Worm (Caenorhabditis elegans): Measurements from ENCODE around the gene Y46H3D.1.

Gene Y46H3D.1

DNA sequence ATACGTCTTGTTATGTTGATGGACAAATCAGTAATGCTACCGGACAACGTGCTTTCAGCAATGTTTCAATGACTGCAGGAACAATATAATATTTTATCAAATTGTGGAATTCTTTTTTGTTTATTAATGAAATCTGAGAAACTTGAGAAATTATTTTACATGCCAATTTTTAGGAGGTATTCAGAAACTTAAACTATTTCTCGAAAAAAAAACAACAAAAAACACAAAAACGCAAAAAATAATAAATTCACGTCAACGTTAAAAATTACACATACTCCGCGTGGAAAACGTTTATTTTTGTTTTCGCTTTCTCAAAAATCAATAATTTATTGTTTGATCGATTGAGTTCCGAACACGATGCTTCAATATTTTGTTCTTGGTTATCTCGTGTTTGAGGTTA is at the start of gene Y46H3D.1:
Gene Y46H3D.1 (plus strand): TSS at position 301 of the 400 bp plus-strand sequence.
- TF ChIP-seq ztf-29 (GFP tag; IDR thresholded peaks at IDR 0.05) (no peak), tab-1 (GFP tag; IDR thresholded peaks at IDR 0.05) (no peak), flt-1 (GFP tag; IDR thresholded peaks at IDR 0.05) (no peak), ref-1 (GFP tag; conservative IDR thresholded peaks at IDR 0.05) (no peak), cog-1 (tag; optimal IDR thresholded peaks at IDR 0.05) (no peak), T22C8.4 (GFP tag; IDR thresholded peaks at IDR 0.05) (no peak), klf-2 (GFP tag; conservative IDR thresholded peaks at IDR 0.05) (no peak)

DNA sequence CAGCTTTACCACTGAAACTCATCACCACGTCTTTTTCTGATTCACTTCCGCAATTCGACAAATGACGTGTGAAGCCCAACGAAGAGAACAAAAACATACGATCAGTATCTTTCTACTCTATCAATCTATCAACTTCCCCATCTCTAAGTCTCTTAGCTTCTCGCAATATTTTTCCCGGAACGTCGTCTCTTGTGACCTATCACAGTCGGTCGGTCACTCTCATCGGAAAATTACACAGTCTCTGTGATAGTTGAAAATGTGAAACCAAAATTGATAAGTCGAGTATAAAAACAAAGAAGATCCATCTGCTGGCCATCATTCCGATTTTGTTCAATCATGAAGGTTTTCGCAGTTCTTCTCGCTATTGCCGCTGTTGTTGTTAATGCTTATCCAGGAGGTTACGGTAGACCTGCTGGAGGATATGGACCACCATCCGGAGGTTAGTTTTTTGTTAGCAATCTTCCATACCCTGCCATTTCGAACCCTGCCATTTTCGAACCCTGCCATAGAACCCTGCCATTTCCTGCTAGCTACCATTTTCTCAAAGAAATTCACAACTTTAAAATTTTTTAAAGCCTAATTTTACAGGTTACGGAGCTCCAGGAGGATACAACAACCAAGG is 48.4 kb upstream of the Y46H3D.1 start, which contains the start of gene F16B4.4:
Gene F16B4.4 (plus strand): TSS at position 221 of the 622 bp plus-strand sequence.
- TF ChIP-seq ztf-29 (GFP tag; IDR thresholded peaks at IDR 0.05) (no peak), cog-1 (tag; optimal IDR thresholded peaks at IDR 0.05) (no peak)

- TF ChIP-seq ref-1 (GFP tag; conservative IDR thresholded peaks at IDR 0.05): no peak
- TF ChIP-seq tab-1 (GFP tag; IDR thresholded peaks at IDR 0.05): no peak
- TF ChIP-seq flt-1 (GFP tag; IDR thresholded peaks at IDR 0.05): no peak
- no peak for TF ChIP-seq T22C8.4 (GFP tag; IDR thresholded peaks at IDR 0.05)
- no peak for TF ChIP-seq med-1 (GFP tag; optimal IDR thresholded peaks at IDR 0.05; ENCODE audit: insufficient read depth)
- no peak for TF ChIP-seq ztf-23 (GFP tag; IDR thresholded peaks at IDR 0.05)
- no peak for TF ChIP-seq klf-2 (GFP tag; conservative IDR thresholded peaks at IDR 0.05)
- TF ChIP-seq cog-1 (tag; optimal IDR thresholded peaks at IDR 0.05): no peak
- no peak for TF ChIP-seq ztf-29 (GFP tag; IDR thresholded peaks at IDR 0.05)
Measured at ce11 chrV:1594554-1595092, 47.7 kb upstream of the Y46H3D.1 start.

- TF ChIP-seq ztf-29 (GFP tag; IDR thresholded peaks at IDR 0.05) (no peak), ref-1 (GFP tag; conservative IDR thresholded peaks at IDR 0.05) (no peak), klf-2 (GFP tag; conservative IDR thresholded peaks at IDR 0.05) (no peak), ztf-23 (GFP tag; IDR thresholded peaks at IDR 0.05) (no peak)
Measured at ce11 chrV:1600561-1601088, 41.7 kb upstream of the Y46H3D.1 start, which contains the start of gene F16B4.2. Gene F16B4.2 (plus strand): TSS chrV:1601038.

DNA sequence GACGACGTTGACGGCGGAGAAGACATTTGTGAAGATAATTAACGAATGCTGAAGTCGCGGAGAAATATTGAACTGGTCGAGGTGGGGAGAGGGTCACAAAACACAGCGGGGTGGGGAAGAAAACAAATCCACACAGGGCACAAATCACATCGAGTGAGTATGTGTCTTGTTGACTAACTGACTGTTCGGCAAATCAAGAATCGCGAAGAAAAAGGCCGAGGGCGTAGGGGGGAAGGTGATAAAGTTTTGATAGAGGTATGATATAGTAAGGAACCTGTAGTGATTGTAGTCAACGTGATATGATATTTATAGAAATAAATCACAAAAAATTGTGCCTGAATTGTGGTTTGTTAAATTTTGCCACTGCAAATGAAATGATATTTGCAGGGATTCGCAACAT is 34.5 kb upstream of the Y46H3D.1 start, which contains the start of gene nhr-178:
Gene nhr-178 (minus strand): TSS at position 164 of the 400 bp plus-strand sequence.
- TF ChIP-seq tab-1 (GFP tag; IDR thresholded peaks at IDR 0.05) (no peak), ref-1 (GFP tag; conservative IDR thresholded peaks at IDR 0.05) (no peak), ztf-29 (GFP tag; IDR thresholded peaks at IDR 0.05) (no peak), ztf-23 (GFP tag; IDR thresholded peaks at IDR 0.05) (no peak), cog-1 (tag; optimal IDR thresholded peaks at IDR 0.05) (no peak), T22C8.4 (GFP tag; IDR thresholded peaks at IDR 0.05) (no peak), klf-2 (GFP tag; conservative IDR thresholded peaks at IDR 0.05) (no peak), med-1 (GFP tag; optimal IDR thresholded peaks at IDR 0.05; ENCODE audit: insufficient read depth) (no peak), flt-1 (GFP tag; IDR thresholded peaks at IDR 0.05) (no peak)

DNA sequence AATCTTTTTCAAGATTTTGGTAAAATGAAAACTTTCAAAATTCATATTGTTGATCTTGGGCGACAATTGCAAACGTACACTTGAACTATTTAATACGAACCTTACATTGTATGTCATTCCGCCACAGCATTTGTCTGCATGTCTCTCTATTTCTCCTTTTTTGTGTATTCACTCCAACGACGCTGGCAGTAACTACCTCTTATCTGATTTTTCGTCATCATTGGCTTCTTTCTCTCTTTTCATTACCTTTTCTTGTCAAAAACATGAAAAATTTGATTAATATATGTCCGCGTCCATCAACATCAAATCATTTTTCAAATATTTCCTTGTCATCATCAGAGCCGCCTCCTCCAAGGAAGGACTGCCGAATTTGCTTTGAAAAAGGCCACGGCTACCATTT is 32.2 kb upstream of the Y46H3D.1 start, which contains the start of gene nhr-177:
Gene nhr-177 (plus strand): TSS at position 167 of the 400 bp plus-strand sequence.
- TF ChIP-seq ztf-23 (GFP tag; IDR thresholded peaks at IDR 0.05) (no peak), tab-1 (GFP tag; IDR thresholded peaks at IDR 0.05) (no peak), ztf-29 (GFP tag; IDR thresholded peaks at IDR 0.05) (no peak), cog-1 (tag; optimal IDR thresholded peaks at IDR 0.05) (no peak), med-1 (GFP tag; optimal IDR thresholded peaks at IDR 0.05; ENCODE audit: insufficient read depth) (no peak), ref-1 (GFP tag; conservative IDR thresholded peaks at IDR 0.05) (no peak), klf-2 (GFP tag; conservative IDR thresholded peaks at IDR 0.05) (no peak), T22C8.4 (GFP tag; IDR thresholded peaks at IDR 0.05) (no peak), flt-1 (GFP tag; IDR thresholded peaks at IDR 0.05) (no peak)

DNA sequence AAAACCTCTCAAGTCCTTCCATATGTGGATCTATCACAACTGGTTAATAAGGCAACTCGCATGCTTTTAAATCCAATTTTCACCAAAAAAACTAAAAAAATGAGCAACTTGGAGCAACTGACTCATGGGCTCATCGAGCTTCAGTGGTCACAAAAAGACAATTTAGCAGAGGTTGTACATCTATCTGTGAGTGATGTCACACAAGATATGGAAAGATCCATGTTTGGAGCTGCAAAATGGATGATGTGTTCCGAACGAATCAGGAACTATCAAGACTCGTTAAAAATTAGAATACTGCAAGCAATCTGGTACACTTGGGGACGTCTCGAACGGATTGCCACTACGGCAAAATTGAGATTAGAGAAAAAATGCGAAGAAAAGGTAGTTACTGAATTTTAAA is 30.7 kb upstream of the Y46H3D.1 start:
- TF ChIP-seq tab-1 (GFP tag; IDR thresholded peaks at IDR 0.05) (no peak), med-1 (GFP tag; optimal IDR thresholded peaks at IDR 0.05; ENCODE audit: insufficient read depth) (no peak), ztf-29 (GFP tag; IDR thresholded peaks at IDR 0.05) (no peak), ztf-23 (GFP tag; IDR thresholded peaks at IDR 0.05) (no peak), T22C8.4 (GFP tag; IDR thresholded peaks at IDR 0.05) (no peak), cog-1 (tag; optimal IDR thresholded peaks at IDR 0.05) (no peak), ref-1 (GFP tag; conservative IDR thresholded peaks at IDR 0.05) (no peak), klf-2 (GFP tag; conservative IDR thresholded peaks at IDR 0.05) (no peak), flt-1 (GFP tag; IDR thresholded peaks at IDR 0.05) (no peak)

DNA sequence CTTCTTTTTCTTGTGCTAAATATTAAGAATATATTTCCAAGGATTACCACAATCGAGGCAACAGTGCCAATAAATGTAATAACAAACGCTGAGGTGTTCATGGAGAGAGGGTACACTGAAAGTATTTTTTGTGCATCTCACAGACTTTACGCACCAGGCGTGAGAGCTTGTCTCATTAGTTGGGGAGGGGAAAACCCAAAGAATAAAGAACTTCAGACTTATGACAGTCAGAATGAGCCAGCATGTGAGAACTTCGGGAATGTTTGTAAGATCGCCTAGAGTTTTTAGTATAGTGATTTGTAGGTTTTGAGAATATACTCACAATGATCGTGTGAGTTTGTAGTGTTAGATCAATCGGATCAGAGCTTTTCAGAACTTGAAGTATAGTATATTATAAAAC is 27.6 kb upstream of the Y46H3D.1 start, which contains the start of gene srbc-41:
Gene srbc-41 (minus strand): TSS at position 101 of the 400 bp plus-strand sequence.
- no peak for TF ChIP-seq ztf-29 (GFP tag; IDR thresholded peaks at IDR 0.05)
- TF ChIP-seq ref-1 (GFP tag; conservative IDR thresholded peaks at IDR 0.05): no peak
- no peak for TF ChIP-seq med-1 (GFP tag; optimal IDR thresholded peaks at IDR 0.05; ENCODE audit: insufficient read depth)
- no peak for TF ChIP-seq klf-2 (GFP tag; conservative IDR thresholded peaks at IDR 0.05)
- no peak for TF ChIP-seq T22C8.4 (GFP tag; IDR thresholded peaks at IDR 0.05)
- TF ChIP-seq ztf-23 (GFP tag; IDR thresholded peaks at IDR 0.05): no peak
- TF ChIP-seq flt-1 (GFP tag; IDR thresholded peaks at IDR 0.05): no peak
- no peak for TF ChIP-seq cog-1 (tag; optimal IDR thresholded peaks at IDR 0.05)

DNA sequence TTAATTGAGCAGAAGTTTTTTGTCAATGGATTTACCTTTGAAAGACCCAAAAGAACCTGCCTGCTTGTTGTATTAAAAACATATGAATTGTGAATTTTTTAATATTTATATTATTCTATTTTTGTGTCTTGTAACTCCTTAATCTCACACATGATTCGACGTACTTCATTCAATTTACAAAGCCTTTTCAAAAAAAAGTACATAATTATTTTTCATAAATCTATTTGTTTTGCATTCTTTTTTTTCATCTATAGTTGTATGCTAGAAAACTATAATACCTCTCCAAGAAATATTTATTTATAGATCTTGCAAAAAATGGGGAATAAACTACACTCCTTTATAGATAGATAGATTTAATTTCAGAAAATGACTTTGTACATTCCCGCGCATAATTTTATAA is 23.5 kb upstream of the Y46H3D.1 start, which contains the start of gene nhr-179:
Gene nhr-179 (minus strand): TSS at position 101 of the 400 bp plus-strand sequence.
- TF ChIP-seq klf-2 (GFP tag; conservative IDR thresholded peaks at IDR 0.05) (no peak), ref-1 (GFP tag; conservative IDR thresholded peaks at IDR 0.05) (no peak)

- TF ChIP-seq cog-1 (tag; optimal IDR thresholded peaks at IDR 0.05): no peak
- TF ChIP-seq T22C8.4 (GFP tag; IDR thresholded peaks at IDR 0.05): no peak
- TF ChIP-seq ref-1 (GFP tag; conservative IDR thresholded peaks at IDR 0.05): no peak
- no peak for TF ChIP-seq flt-1 (GFP tag; IDR thresholded peaks at IDR 0.05)
- TF ChIP-seq klf-2 (GFP tag; conservative IDR thresholded peaks at IDR 0.05): no peak
- TF ChIP-seq ztf-23 (GFP tag; IDR thresholded peaks at IDR 0.05): no peak
- no peak for TF ChIP-seq ztf-29 (GFP tag; IDR thresholded peaks at IDR 0.05)
- no peak for TF ChIP-seq med-1 (GFP tag; optimal IDR thresholded peaks at IDR 0.05; ENCODE audit: insufficient read depth)
- no peak for TF ChIP-seq tab-1 (GFP tag; IDR thresholded peaks at IDR 0.05)
Measured at ce11 chrV:1620537-1620936, 21.8 kb upstream of the Y46H3D.1 start.
